Worm (Caenorhabditis elegans): Measurements from ENCODE around the gene amdh-1.

The amdh-1 gene

ce11 chrIII:6202440-6202839, 49.2 kb upstream of the amdh-1 start (continued):
- TF ChIP-seq gei-17 (GFP tag; optimal IDR thresholded peaks at IDR 0.05) (no peak), ceh-91 (GFP tag; IDR thresholded peaks at IDR 0.05) (0 out of 2 replicates have a peak, but pooled peaks have one; percentile 14), attf-3 (GFP tag; conservative IDR thresholded peaks at IDR 0.05) (0 out of 2 replicates have a peak, but pooled peaks have one; percentile 7), sea-2 (GFP tag; IDR thresholded peaks at IDR 0.05) (no peak), Y79H2A.3 (GFP tag; conservative IDR thresholded peaks at IDR 0.05) (peak; percentile 85), let-607 (tag; optimal IDR thresholded peaks at IDR 0.05) (no peak), lir-1 (GFP tag; conservative IDR thresholded peaks at IDR 0.05) (no peak), die-1 (tag; optimal IDR thresholded peaks at IDR 0.05) (peak; percentile 7), lsl-1 (GFP tag; optimal IDR thresholded peaks at IDR 0.05) (peak; percentile 49), ztf-6 (GFP tag; IDR thresholded peaks at IDR 0.05) (no peak), mxl-1 (tag; optimal IDR thresholded peaks at IDR 0.05) (no peak), bed-1 (GFP tag; IDR thresholded peaks at IDR 0.05) (no peak), snpc-3.4 (tag; optimal IDR thresholded peaks at IDR 0.05) (peak; percentile 19), lin-35 (GFP tag; optimal IDR thresholded peaks at IDR 0.05) (no peak), lag-1 (GFP tag; IDR thresholded peaks at IDR 0.05) (no peak), pha-4 (tag; optimal IDR thresholded peaks at IDR 0.05) (no peak), sptf-2 (GFP tag; optimal IDR thresholded peaks at IDR 0.05) (no peak), F55B11.4 (tag; optimal IDR thresholded peaks at IDR 0.05; ENCODE audit: borderline replicate concordance, insufficient read depth) (no peak), nhr-120 (GFP tag; IDR thresholded peaks at IDR 0.05) (no peak), F52B5.7 (tag; optimal IDR thresholded peaks at IDR 0.05) (no peak), B0019.2 (GFP tag; conservative IDR thresholded peaks at IDR 0.05) (no peak), ZK185.1 (tag; optimal IDR thresholded peaks at IDR 0.05; ENCODE audit: poor library complexity, severe bottlenecking) (no peak), F22D6.2 (tag; optimal IDR thresholded peaks at IDR 0.05) (no peak), ztf-26 (tag; optimal IDR thresholded peaks at IDR 0.05) (no peak), rpc-1 (optimal IDR thresholded peaks at IDR 0.05) (no peak), rpc-1 (tag; optimal IDR thresholded peaks at IDR 0.05) (no peak), F10E7.11 (tag; optimal IDR thresholded peaks at IDR 0.05) (no peak), atf-7 (tag; optimal IDR thresholded peaks at IDR 0.05) (no peak), tlf-1 (GFP tag; optimal IDR thresholded peaks at IDR 0.05) (peak; percentile 14), hlh-12 (tag; optimal IDR thresholded peaks at IDR 0.05) (no peak), C06A6.2 (GFP tag; conservative IDR thresholded peaks at IDR 0.05) (no peak), B0035.1 (tag; optimal IDR thresholded peaks at IDR 0.05) (no peak), efl-1 (GFP tag; optimal IDR thresholded peaks at IDR 0.05) (peak; percentile 9), F57C9.4 (tag; optimal IDR thresholded peaks at IDR 0.05) (no peak), snpc-1.3 (tag; optimal IDR thresholded peaks at IDR 0.05; ENCODE audit: insufficient read depth) (no peak), nfya-1 (tag; optimal IDR thresholded peaks at IDR 0.05; ENCODE audit: borderline replicate concordance, insufficient read depth) (no peak), lsy-27 (tag; optimal IDR thresholded peaks at IDR 0.05; ENCODE audit: borderline replicate concordance, insufficient read depth) (no peak), attf-6 (GFP tag; IDR thresholded peaks at IDR 0.05) (peak; percentile 68; the same call in 1 of the 2 replicates), egrh-3 (GFP tag; IDR thresholded peaks at IDR 0.05) (no peak), F49E8.2 (tag; optimal IDR thresholded peaks at IDR 0.05; ENCODE audit: insufficient read depth) (peak; percentile 85), ccch-3 (GFP tag; optimal IDR thresholded peaks at IDR 0.05) (no peak), aptf-2 (GFP tag; conservative IDR thresholded peaks at IDR 0.05) (no peak), nhr-179 (tag; optimal IDR thresholded peaks at IDR 0.05) (no peak), ceh-58 (GFP tag; IDR thresholded peaks at IDR 0.05) (0 out of 2 replicates have a peak, but pooled peaks have one; percentile 29), repo-1 (tag; optimal IDR thresholded peaks at IDR 0.05) (no peak), egl-44 (GFP tag; IDR thresholded peaks at IDR 0.05) (no peak), nhr-80 (tag; optimal IDR thresholded peaks at IDR 0.05) (no peak), tbx-9 (tag; optimal IDR thresholded peaks at IDR 0.05; ENCODE audit: borderline replicate concordance) (no peak), nfya-2 (GFP tag; IDR thresholded peaks at IDR 0.05) (no peak)
